Fruit fly (Drosophila melanogaster): Measurements from ENCODE around the gene CG15202.

Gene CG15202

dm6 chrX:11108148-11108844, 34.0 kb upstream of the CG15202 start, which contains the start of gene Hsp60A (continued):
- TF ChIP-seq CG3995 (GFP tag; optimal IDR thresholded peaks at IDR 0.05) (peak; percentile 19), CG8281 (tag; optimal IDR thresholded peaks at IDR 0.05) (no peak), gsb-n (tag; optimal IDR thresholded peaks at IDR 0.05) (no peak), caup (GFP tag; optimal IDR thresholded peaks at IDR 0.05; ENCODE audit: severe bottlenecking) (peak; percentile 10), BEAF-32 (GFP tag; optimal IDR thresholded peaks at IDR 0.05) (peak; percentile 86), CG12299 (tag; optimal IDR thresholded peaks at IDR 0.05) (peak; percentile 46), stwl (tag; optimal IDR thresholded peaks at IDR 0.05) (peak; percentile 50), sima (GFP tag; optimal IDR thresholded peaks at IDR 0.05) (no peak), eyg (GFP tag; optimal IDR thresholded peaks at IDR 0.05) (no peak), CG4820 (GFP tag; optimal IDR thresholded peaks at IDR 0.05) (peak; percentile 44), cwo (GFP tag; optimal IDR thresholded peaks at IDR 0.05) (no peak), CG17829 (tag; optimal IDR thresholded peaks at IDR 0.05) (peak; percentile 58), CG9932 (GFP tag; IDR thresholded peaks at IDR 0.05) (peak; percentile 69), Jarid2 (GFP tag; optimal IDR thresholded peaks at IDR 0.05) (no peak), CG5180 (GFP tag; optimal IDR thresholded peaks at IDR 0.05) (no peak), bbx (GFP tag; IDR thresholded peaks at IDR 0.05; ENCODE audit: partially characterized antibody) (peak; percentile 72), danr (GFP tag; IDR thresholded peaks at IDR 0.05) (no peak), zf30C (GFP tag; optimal IDR thresholded peaks at IDR 0.05) (no peak), mld (GFP tag; IDR thresholded peaks at IDR 0.05; ENCODE audit: partially characterized antibody) (0 out of 3 replicates have a peak, but pooled peaks have one; percentile 37), p53 (GFP tag; optimal IDR thresholded peaks at IDR 0.05) (no peak), CG2129 (GFP tag; IDR thresholded peaks at IDR 0.05; ENCODE audit: partially characterized antibody) (peak; percentile 60; the same call in 1 of the 2 replicates), ham (GFP tag; IDR thresholded peaks at IDR 0.05) (no peak), btn (GFP tag; optimal IDR thresholded peaks at IDR 0.05) (no peak), dimm (GFP tag; IDR thresholded peaks at IDR 0.05) (no peak), Rx (GFP tag; IDR thresholded peaks at IDR 0.05) (no peak), Blimp-1 (GFP tag; optimal IDR thresholded peaks at IDR 0.05) (peak; percentile 53), Drgx (GFP tag; IDR thresholded peaks at IDR 0.05) (peak; percentile 27; the same call in 1 of the 2 replicates), CG14860 (GFP tag; IDR thresholded peaks at IDR 0.05; ENCODE audit: partially characterized antibody) (peak; percentile 77), phol (tag; optimal IDR thresholded peaks at IDR 0.05) (peak; percentile 66), jumu (GFP tag; optimal IDR thresholded peaks at IDR 0.05) (no peak), CG8944 (GFP tag; optimal IDR thresholded peaks at IDR 0.05) (no peak), HmgZ (tag; optimal IDR thresholded peaks at IDR 0.05) (peak; percentile 10), CG14667 (GFP tag; IDR thresholded peaks at IDR 0.05) (no peak), Scr (GFP tag; IDR thresholded peaks at IDR 0.05; ENCODE audit: partially characterized antibody) (peak; percentile 87), rib (GFP tag; IDR thresholded peaks at IDR 0.05) (no peak), az2 (GFP tag; optimal IDR thresholded peaks at IDR 0.05) (peak; percentile 54), CG32532 (GFP tag; IDR thresholded peaks at IDR 0.05) (peak; percentile 39; the same call in 1 of the 2 replicates), CG6683 (GFP tag; optimal IDR thresholded peaks at IDR 0.05) (no peak), CG9609 (GFP tag; optimal IDR thresholded peaks at IDR 0.05) (no peak), CG9797 (GFP tag; optimal IDR thresholded peaks at IDR 0.05) (peak; percentile 67), CTCF (GFP tag; optimal IDR thresholded peaks at IDR 0.05) (no peak), CG8089 (GFP tag; optimal IDR thresholded peaks at IDR 0.05) (no peak), tna (GFP tag; IDR thresholded peaks at IDR 0.05; ENCODE audit: partially characterized antibody) (peak; percentile 82), CG10654 (GFP tag; optimal IDR thresholded peaks at IDR 0.05) (peak; percentile 23), Hr51 (GFP tag; optimal IDR thresholded peaks at IDR 0.05) (peak in 1 of 2 experiments; percentile 56), CG34422 (GFP tag; IDR thresholded peaks at IDR 0.05) (0 out of 3 replicates have a peak, but pooled peaks have one; percentile 14), sim (GFP tag; IDR thresholded peaks at IDR 0.05) (no peak), fd3F (GFP tag; optimal IDR thresholded peaks at IDR 0.05) (no peak), CG14965 (GFP tag; optimal IDR thresholded peaks at IDR 0.05; ENCODE audit: borderline replicate concordance) (no peak)

Data from whole organism, embryonic.